Worm (Caenorhabditis elegans): ENCODE measurements around the gene klp-11.

klp-11 gene

ce11 chrIV:8782172-8782571, 20.3 kb upstream of the klp-11 start (continued):
- no peak for TF ChIP-seq zfp-3 (GFP tag; conservative IDR thresholded peaks at IDR 0.05)
- TF ChIP-seq mdl-1 (tag; optimal IDR thresholded peaks at IDR 0.05), result peak in 1 of 2 experiments; percentile 88
- peak; percentile 81 for TF ChIP-seq nhr-77 (tag; optimal IDR thresholded peaks at IDR 0.05)
- no peak for TF ChIP-seq F10B5.3 (tag; optimal IDR thresholded peaks at IDR 0.05)
- TF ChIP-seq lir-3 (tag; optimal IDR thresholded peaks at IDR 0.05), result no peak
- no peak for TF ChIP-seq ctbp-1 (GFP tag; IDR thresholded peaks at IDR 0.05)
- TF ChIP-seq ceh-32 (tag; optimal IDR thresholded peaks at IDR 0.05; ENCODE audit: poor library complexity), result no peak
- TF ChIP-seq sdz-12 (GFP tag; optimal IDR thresholded peaks at IDR 0.05), result no peak
- TF ChIP-seq jun-1 (tag; optimal IDR thresholded peaks at IDR 0.05), result peak; percentile 11
- no peak for TF ChIP-seq D1046.2 (GFP tag; IDR thresholded peaks at IDR 0.05)
- no peak for TF ChIP-seq ceh-62 (tag; optimal IDR thresholded peaks at IDR 0.05)
- no peak for TF ChIP-seq lin-29 (GFP tag; IDR thresholded peaks at IDR 0.05)
- no peak for TF ChIP-seq zip-2 (tag; optimal IDR thresholded peaks at IDR 0.05)
- TF ChIP-seq nhr-111 (GFP tag; optimal IDR thresholded peaks at IDR 0.05), result no peak
- no peak for TF ChIP-seq dmd-9 (GFP tag; IDR thresholded peaks at IDR 0.05)
- TF ChIP-seq mxl-2 (GFP tag; conservative IDR thresholded peaks at IDR 0.05), result no peak

- TF ChIP-seq aha-1 (tag) (peak; percentile 50), egl-43 (GFP tag; IDR thresholded peaks at IDR 0.05) (no peak)
These were observed 16.2 kb upstream of the klp-11 start, which contains the start of gene C33D9.6 for ce11 chrIV:8778045-8778444. Gene C33D9.6 (minus strand): TSS chrIV:8778145.

ce11 chrIV:8772800-8773256, 11.0 kb upstream of the klp-11 start, which contains the start of gene F20C5.6:
Gene F20C5.6 (minus strand): TSS chrIV:8773206.
- no peak for TF ChIP-seq dmd-9 (GFP tag; IDR thresholded peaks at IDR 0.05)
- no peak for TF ChIP-seq nhr-102 (tag; optimal IDR thresholded peaks at IDR 0.05)
- no peak for TF ChIP-seq aha-1 (tag)
- TF ChIP-seq egl-27 (tag; optimal IDR thresholded peaks at IDR 0.05), result no peak
- no peak for TF ChIP-seq saeg-2 (GFP tag; IDR thresholded peaks at IDR 0.05)
- TF ChIP-seq nhr-25 (tag; optimal IDR thresholded peaks at IDR 0.05; ENCODE audit: borderline replicate concordance, insufficient read depth), result no peak
- TF ChIP-seq hlh-30 (tag; optimal IDR thresholded peaks at IDR 0.05; ENCODE audit: insufficient read depth), result no peak
- no peak for TF ChIP-seq rbr-2 (tag; optimal IDR thresholded peaks at IDR 0.05)
- TF ChIP-seq lim-7 (GFP tag; IDR thresholded peaks at IDR 0.05), result no peak
- no peak for TF ChIP-seq zip-2 (tag; optimal IDR thresholded peaks at IDR 0.05)
- TF ChIP-seq F44E2.7 (GFP tag; IDR thresholded peaks at IDR 0.05), result no peak
- no peak for TF ChIP-seq ceh-82 (tag; optimal IDR thresholded peaks at IDR 0.05)
- TF ChIP-seq daf-12 (tag; optimal IDR thresholded peaks at IDR 0.05), result no peak
- no peak for TF ChIP-seq lin-13 (GFP tag; optimal IDR thresholded peaks at IDR 0.05)
- no peak for TF ChIP-seq ceh-32 (tag; optimal IDR thresholded peaks at IDR 0.05; ENCODE audit: poor library complexity)
- no peak for TF ChIP-seq F37D6.2 (tag; optimal IDR thresholded peaks at IDR 0.05)
- no peak for TF ChIP-seq lin-1 (GFP tag; IDR thresholded peaks at IDR 0.05)

- TF ChIP-seq ceh-82 (tag; optimal IDR thresholded peaks at IDR 0.05), result no peak
- TF ChIP-seq vab-7 (GFP tag; IDR thresholded peaks at IDR 0.05), result no peak
- no peak for TF ChIP-seq nhr-77 (tag; optimal IDR thresholded peaks at IDR 0.05)
- no peak for TF ChIP-seq egl-27 (tag; optimal IDR thresholded peaks at IDR 0.05)
- peak; percentile 39 for TF ChIP-seq aha-1 (tag)
These were observed 7.7 kb upstream of the klp-11 start, which contains the start of gene F20C5.5 for ce11 chrIV:8769539-8769938. Gene F20C5.5 (minus strand): TSS chrIV:8769639.

- peak; percentile 27 for TF ChIP-seq nhr-28 (tag; optimal IDR thresholded peaks at IDR 0.05)
- TF ChIP-seq ZK337.2 (GFP tag; IDR thresholded peaks at IDR 0.05), result no peak
- no peak for TF ChIP-seq ama-1 (optimal IDR thresholded peaks at IDR 0.05)
These were observed 2.7 kb upstream of the klp-11 start, which contains the start of gene cdc-50.B for ce11 chrIV:8764567-8764966. Gene cdc-50.B (plus strand): TSS chrIV:8764867.

Data from whole organism, L4 larva.